Fruit fly (Drosophila melanogaster) whole organism, prepupa: ENCODE results near the gene CG42238.

ENCODE experiments used
- CG10631 ChIP-seq: fragments of 200-800 bp; sonication (Bioruptor generic); optimal IDR thresholded peaks from 2 replicates; lab custom pipeline; 2016; ENCODE audit warnings: missing biosample characterization, missing genetic modification characterization
- CG11762 ChIP-seq: fragments of 200-800 bp; sonication (Bioruptor generic); optimal IDR thresholded peaks from 3 replicates; lab custom pipeline; 2016; ENCODE audit warnings: missing biosample characterization, missing genetic modification characterization; ENCODE audit not compliant: insufficient read depth
- CG11902 ChIP-seq: fragments of 200-800 bp; sonication (Bioruptor generic); optimal IDR thresholded peaks from 3 replicates; lab custom pipeline; 2016; ENCODE audit warnings: missing biosample characterization, missing genetic modification characterization
- CG15336 ChIP-seq: fragments of 200-800 bp; sonication (Bioruptor generic); IDR thresholded peaks from 2 replicates; pipeline ENCODE4 v1.3.6; 2022; ENCODE audit warnings: missing biosample characterization, missing genetic modification characterization
- CG1621 ChIP-seq: fragments of 200-800 bp; sonication (Bioruptor generic); optimal IDR thresholded peaks from 3 replicates; lab custom pipeline; 2018; ENCODE audit warnings: missing biosample characterization, mild to moderate bottlenecking, missing genetic modification characterization
- CG16779 ChIP-seq: fragments of 200-800 bp; sonication (Bioruptor generic); optimal IDR thresholded peaks from 3 replicates; lab custom pipeline; 2017; ENCODE audit warnings: missing biosample characterization, mild to moderate bottlenecking, missing genetic modification characterization
- CG31627 ChIP-seq: fragments of 200-800 bp; sonication (Bioruptor generic); optimal IDR thresholded peaks from 3 replicates; lab custom pipeline; 2016; ENCODE audit warnings: missing biosample characterization, missing genetic modification characterization
- CG32006 ChIP-seq: fragments of 200-800 bp; sonication (Bioruptor generic); optimal IDR thresholded peaks from 3 replicates; lab custom pipeline; 2017; ENCODE audit warnings: missing biosample characterization, mild to moderate bottlenecking, missing genetic modification characterization
- CG34406 ChIP-seq: fragments of 200-800 bp; sonication (Bioruptor generic); optimal IDR thresholded peaks from 3 replicates; lab custom pipeline; 2016; ENCODE audit warnings: missing biosample characterization, missing genetic modification characterization
- CG3919 ChIP-seq: fragments of 200-800 bp; sonication (Bioruptor generic); optimal IDR thresholded peaks from 3 replicates; lab custom pipeline; 2016; ENCODE audit warnings: missing biosample characterization, missing genetic modification characterization
- CG4318 ChIP-seq: fragments of 200-800 bp; sonication (Bioruptor generic); optimal IDR thresholded peaks from 3 replicates; lab custom pipeline; 2017; ENCODE audit warnings: missing biosample characterization, mild to moderate bottlenecking, missing genetic modification characterization
- CG6163 ChIP-seq: fragments of 200-800 bp; sonication (Bioruptor generic); IDR thresholded peaks from 3 replicates; pipeline ENCODE4 v1.3.6; 2022; ENCODE audit warnings: missing biosample characterization, missing genetic modification characterization
- CG6792 ChIP-seq: fragments of 200-800 bp; sonication (Bioruptor generic); optimal IDR thresholded peaks from 3 replicates; lab custom pipeline; 2016; ENCODE audit warnings: missing biosample characterization, missing genetic modification characterization
- CG6808 ChIP-seq: fragments of 200-800 bp; sonication (Bioruptor generic); optimal IDR thresholded peaks from 3 replicates; lab custom pipeline; 2017; ENCODE audit warnings: missing biosample characterization, missing genetic modification characterization, mild to moderate bottlenecking, moderate library complexity, missing genetic modification reagents
- CG7368 ChIP-seq: fragments of 200-800 bp; sonication (Bioruptor generic); optimal IDR thresholded peaks from 3 replicates; lab custom pipeline; 2016; ENCODE audit warnings: missing biosample characterization, missing genetic modification characterization
- CG8119 ChIP-seq: fragments of 200-800 bp; sonication (Bioruptor generic); IDR thresholded peaks from 3 replicates; pipeline ENCODE4 v1.3.6; 2022; ENCODE audit warnings: missing biosample characterization, missing genetic modification characterization
- CG8319 ChIP-seq: fragments of 200-800 bp; sonication (Bioruptor generic); optimal IDR thresholded peaks from 3 replicates; lab custom pipeline; 2016; ENCODE audit warnings: missing biosample characterization, missing genetic modification characterization
- Eip75B ChIP-seq: fragments of 200-800 bp; sonication (Bioruptor generic); optimal IDR thresholded peaks from 3 replicates; lab custom pipeline; 2016; ENCODE audit warnings: missing biosample characterization, missing genetic modification characterization
- Eip78C ChIP-seq: fragments of 200-800 bp; sonication (Bioruptor generic); peaks from one replicate; lab custom pipeline; 2016; ENCODE audit warnings: missing biosample characterization, missing genetic modification characterization
- Eip93F ChIP-seq: fragments of 200-800 bp; sonication (Bioruptor generic); optimal IDR thresholded peaks from 2 replicates; lab custom pipeline; 2016; ENCODE audit warnings: missing biosample characterization, mild to moderate bottlenecking, missing genetic modification characterization
- Ets21C ChIP-seq: fragments of 200-800 bp; sonication (Bioruptor generic); optimal IDR thresholded peaks from 3 replicates; lab custom pipeline; 2016; ENCODE audit warnings: missing biosample characterization, missing genetic modification characterization
- Ets96B ChIP-seq: fragments of 200-800 bp; optimal IDR thresholded peaks from 2 replicates; lab custom pipeline; 2019; ENCODE audit warnings: missing biosample characterization, mild to moderate bottlenecking, missing genetic modification characterization, moderate library complexity
- Gug ChIP-seq: fragments of 200-800 bp; sonication (Bioruptor generic); IDR thresholded peaks from 2 replicates; pipeline ENCODE4 v1.3.6; 2022; ENCODE audit warnings: missing biosample characterization, missing genetic modification characterization
- Hr38 ChIP-seq: sonication (Bioruptor generic); optimal IDR thresholded peaks from 2 replicates; lab custom pipeline; 2016; ENCODE audit warnings: missing biosample characterization, missing genetic modification characterization
- Hr39 ChIP-seq: fragments of 200-800 bp; sonication (Bioruptor generic); optimal IDR thresholded peaks from 2 replicates; lab custom pipeline; 2016; ENCODE audit warnings: missing biosample characterization, missing genetic modification characterization
- Hr4 ChIP-seq: fragments of 200-800 bp; sonication (Bioruptor generic); optimal IDR thresholded peaks from 3 replicates; lab custom pipeline; 2016; ENCODE audit warnings: missing biosample characterization, missing genetic modification characterization
- Lpt ChIP-seq: fragments of 200-800 bp; sonication (Bioruptor generic); optimal IDR thresholded peaks from 3 replicates; lab custom pipeline; 2016; ENCODE audit warnings: missing biosample characterization, missing genetic modification characterization
- Met ChIP-seq: fragments of 200-800 bp; sonication (Bioruptor generic); optimal IDR thresholded peaks from 3 replicates; lab custom pipeline; 2016; ENCODE audit warnings: missing biosample characterization, missing genetic modification characterization
- OdsH ChIP-seq: fragments of 200-800 bp; sonication (Bioruptor generic); optimal IDR thresholded peaks from 3 replicates; lab custom pipeline; 2016; ENCODE audit warnings: missing biosample characterization, missing genetic modification characterization
- Sox102F ChIP-seq: fragments of 200-800 bp; sonication (Bioruptor generic); optimal IDR thresholded peaks from 2 replicates; lab custom pipeline; 2016; ENCODE audit warnings: missing biosample characterization, mild to moderate bottlenecking, missing genetic modification characterization
- Sox15 ChIP-seq: fragments of 200-800 bp; sonication (Bioruptor generic); optimal IDR thresholded peaks from 3 replicates; lab custom pipeline; 2016; ENCODE audit warnings: missing biosample characterization, missing genetic modification characterization
- achi ChIP-seq: fragments of 200-800 bp; sonication (Bioruptor generic); optimal IDR thresholded peaks from 3 replicates; lab custom pipeline; 2016; ENCODE audit warnings: missing biosample characterization, missing genetic modification characterization
- acj6 ChIP-seq: fragments of 200-800 bp; sonication (Bioruptor generic); optimal IDR thresholded peaks from 3 replicates; lab custom pipeline; 2016; ENCODE audit warnings: missing biosample characterization, missing genetic modification characterization
- cyc ChIP-seq: fragments of 200-800 bp; sonication (Bioruptor generic); optimal IDR thresholded peaks from 3 replicates; lab custom pipeline; 2016; ENCODE audit warnings: missing biosample characterization, missing genetic modification characterization
- dac ChIP-seq: fragments of 200-800 bp; sonication (Bioruptor generic); optimal IDR thresholded peaks from 2 replicates; lab custom pipeline; 2017; ENCODE audit warnings: missing biosample characterization, mild to moderate bottlenecking, missing genetic modification characterization
- dsx ChIP-seq: fragments of 200-800 bp; optimal IDR thresholded peaks from 3 replicates; lab custom pipeline; 2019; ENCODE audit warnings: missing biosample characterization, mild to moderate bottlenecking, missing genetic modification characterization, moderate library complexity; ENCODE audit not compliant: poor library complexity, severe bottlenecking
- eg ChIP-seq: fragments of 200-800 bp; sonication (Bioruptor generic); IDR thresholded peaks from 3 replicates; pipeline ENCODE4 v1.3.6; 2022; ENCODE audit warnings: missing biosample characterization, missing genetic modification characterization
- esn ChIP-seq: fragments of 200-800 bp; sonication (Bioruptor generic); optimal IDR thresholded peaks from 2 replicates; lab custom pipeline; 2016; ENCODE audit warnings: missing biosample characterization, mild to moderate bottlenecking, missing genetic modification characterization, moderate library complexity
- fd59A ChIP-seq: fragments of 200-800 bp; sonication (Bioruptor generic); optimal IDR thresholded peaks from 2 replicates; lab custom pipeline; 2017; ENCODE audit warnings: missing biosample characterization, mild to moderate bottlenecking, missing genetic modification characterization, missing genetic modification reagents
- fkh ChIP-seq: fragments of 200-800 bp; sonication (Bioruptor generic); optimal IDR thresholded peaks from 3 replicates; lab custom pipeline; 2017; ENCODE audit warnings: missing biosample characterization, mild to moderate bottlenecking, missing genetic modification characterization, moderate library complexity
- net ChIP-seq: fragments of 200-800 bp; sonication (Bioruptor generic); optimal IDR thresholded peaks from 3 replicates; lab custom pipeline; 2016; ENCODE audit warnings: missing biosample characterization, missing genetic modification characterization
- pdm3 ChIP-seq: fragments of 200-800 bp; sonication (Bioruptor generic); optimal IDR thresholded peaks from 3 replicates; lab custom pipeline; 2016; ENCODE audit warnings: missing biosample characterization, missing genetic modification characterization
- salr ChIP-seq, 2 experiments: fragments of 200-800 bp; sonication (Bioruptor generic); optimal IDR thresholded peaks; 3 replicates each; lab custom pipeline; 2016 to 2018; ENCODE audit warnings: missing biosample characterization in 2 of 2, missing genetic modification characterization in 2 of 2, mild to moderate bottlenecking in 1 of 2
- spab ChIP-seq: fragments of 200-800 bp; sonication (Bioruptor generic); optimal IDR thresholded peaks from 2 replicates; lab custom pipeline; 2017; ENCODE audit warnings: missing biosample characterization, mild to moderate bottlenecking, missing genetic modification characterization, missing genetic modification reagents
- ss ChIP-seq, 2 experiments: fragments of 200-800 bp; sonication (Bioruptor generic); optimal IDR thresholded peaks; 2 replicates in 1 of 2; 3 replicates in 1 of 2; lab custom pipeline; 2017 to 2018; ENCODE audit warnings: mild to moderate bottlenecking in 2 of 2, missing biosample characterization in 2 of 2, missing genetic modification characterization in 2 of 2, moderate library complexity in 1 of 2
- topi ChIP-seq: fragments of 200-800 bp; sonication (Bioruptor generic); optimal IDR thresholded peaks from 3 replicates; lab custom pipeline; 2016; ENCODE audit warnings: missing biosample characterization, missing genetic modification characterization
- vri ChIP-seq: fragments of 200-800 bp; sonication (Bioruptor generic); optimal IDR thresholded peaks from 3 replicates; lab custom pipeline; 2016; ENCODE audit warnings: missing biosample characterization, mild to moderate bottlenecking, missing genetic modification characterization

The CG42238 gene

DNA sequence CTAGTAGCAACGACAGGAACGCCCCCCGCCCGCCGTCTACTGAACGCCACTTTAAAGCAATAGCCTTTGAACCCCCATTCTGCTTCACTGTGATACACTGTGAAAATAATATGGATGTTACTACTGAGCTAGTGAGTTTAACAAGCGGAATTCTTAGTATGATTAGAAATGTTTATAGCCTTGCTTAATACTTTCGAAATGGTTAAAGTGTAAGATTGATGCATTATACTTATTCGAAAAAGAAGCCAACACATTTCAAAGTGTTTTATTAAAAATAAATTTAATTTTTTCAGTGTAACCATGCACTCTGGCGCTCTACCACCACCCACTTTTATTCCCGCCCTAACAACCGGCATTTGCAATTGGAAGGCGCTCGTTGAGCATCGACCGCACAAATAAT, 107.6 kb downstream of the CG42238 start (continued):
- peak; percentile 59 for TF ChIP-seq Hr4 (GFP tag; lab: Kevin White, UChicago)
- no peak for TF ChIP-seq Sox102F (GFP tag; lab: Kevin White, UChicago)
- TF ChIP-seq Eip75B (GFP tag; lab: Kevin White, UChicago): no peak
- TF ChIP-seq CG6792 (GFP tag; lab: Kevin White, UChicago): peak; percentile 23
- no peak for TF ChIP-seq CG31627 (GFP tag; lab: Kevin White, UChicago)
- TF ChIP-seq dac (GFP tag; lab: Kevin White, UChicago): no peak
- TF ChIP-seq CG15336 (GFP tag; lab: Robert Waterston, UW): peak; percentile 46
- TF ChIP-seq CG11902 (GFP tag; lab: Kevin White, UChicago): peak; percentile 7
- TF ChIP-seq CG6808 (GFP tag; lab: Kevin White, UChicago): peak; percentile 12
- TF ChIP-seq net: no peak
- 0 out of 3 replicates have a peak, but pooled peaks have one; percentile 37 for TF ChIP-seq CG6163 (GFP tag; lab: Robert Waterston, UW)
- peak; percentile 28; the same call in 1 of the 2 replicates for TF ChIP-seq Gug (GFP tag; lab: Robert Waterston, UW)
- peak; percentile 52 for TF ChIP-seq OdsH
- TF ChIP-seq Ets96B (tag; lab: Kevin White, UChicago): peak; percentile 10
- TF ChIP-seq Hr38 (GFP tag; lab: Kevin White, UChicago): no peak
- peak; percentile 26 for TF ChIP-seq acj6 (GFP tag; lab: Kevin White, UChicago)
- no peak for TF ChIP-seq CG1621
- TF ChIP-seq CG34406 (GFP tag; lab: Kevin White, UChicago): no peak
- peak; percentile 43 for TF ChIP-seq CG3919 (GFP tag; lab: Kevin White, UChicago)
- no peak for TF ChIP-seq CG16779 (tag; lab: Kevin White, UChicago)
- TF ChIP-seq CG11762 (GFP tag; lab: Kevin White, UChicago): no peak
- TF ChIP-seq eg (GFP tag; lab: Robert Waterston, UW): no peak
- peak; percentile 18 for TF ChIP-seq esn (GFP tag; lab: Kevin White, UChicago)
- peak; percentile 26 for TF ChIP-seq Met (GFP tag; lab: Kevin White, UChicago)
- TF ChIP-seq achi (GFP tag; lab: Kevin White, UChicago): peak; percentile 17
- TF ChIP-seq salr (GFP tag; optimal IDR thresholded peaks at IDR 0.05; lab: Kevin White, UChicago): no peak
- TF ChIP-seq fd59A (GFP tag; lab: Kevin White, UChicago): peak; percentile 4
- TF ChIP-seq cyc (GFP tag; lab: Kevin White, UChicago): no peak
- no peak for TF ChIP-seq fkh (GFP tag; lab: Kevin White, UChicago)
- no peak for TF ChIP-seq Eip93F (GFP tag; lab: Kevin White, UChicago)

DNA sequence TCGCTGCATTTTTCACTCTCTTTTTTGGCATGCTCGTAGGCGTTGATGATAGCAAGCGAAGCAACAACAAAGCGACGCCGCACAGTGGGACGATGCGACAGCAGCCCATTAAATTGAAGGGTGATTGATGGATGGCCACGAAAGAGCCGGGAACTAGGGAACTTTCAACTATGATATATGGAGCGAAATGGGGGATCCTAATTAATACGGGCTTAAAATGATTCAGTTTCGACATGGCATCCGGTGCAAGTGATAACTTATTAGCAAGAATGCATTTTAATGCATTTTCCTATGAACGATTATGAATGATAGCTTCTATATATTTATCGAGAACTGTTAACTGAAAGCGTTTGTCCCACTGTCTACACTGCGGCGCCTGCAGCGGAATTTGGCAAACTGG, 108.8 kb downstream of the CG42238 start:
- peak; percentile 76 for TF ChIP-seq CG4318 (GFP tag; lab: Kevin White, UChicago)
- TF ChIP-seq CG11762 (GFP tag; lab: Kevin White, UChicago): peak; percentile 17
- TF ChIP-seq CG1621: no peak
- peak; percentile 54 for TF ChIP-seq CG10631
- TF ChIP-seq Eip93F (GFP tag; lab: Kevin White, UChicago): no peak
- peak; percentile 74 for TF ChIP-seq CG8119 (GFP tag; lab: Robert Waterston, UW)
- TF ChIP-seq spab: peak; percentile 10
- TF ChIP-seq topi: peak; percentile 26
- TF ChIP-seq Sox15 (GFP tag; lab: Kevin White, UChicago): no peak
- no peak for TF ChIP-seq CG8319 (GFP tag; lab: Kevin White, UChicago)
- no peak for TF ChIP-seq ss (GFP tag; optimal IDR thresholded peaks at IDR 0.05; lab: Kevin White, UChicago)
- peak; percentile 25 for TF ChIP-seq CG16779 (tag; lab: Kevin White, UChicago)
- peak; percentile 44 for TF ChIP-seq CG31627 (GFP tag; lab: Kevin White, UChicago)
- peak; percentile 46; the same call in 1 of the 3 replicates for TF ChIP-seq CG6163 (GFP tag; lab: Robert Waterston, UW)
- peak; percentile 17 for TF ChIP-seq Ets21C
- no peak for TF ChIP-seq Hr39 (GFP tag; lab: Kevin White, UChicago)
- TF ChIP-seq fd59A (GFP tag; lab: Kevin White, UChicago): peak; percentile 15
- TF ChIP-seq eg (GFP tag; lab: Robert Waterston, UW): 0 out of 3 replicates have a peak, but pooled peaks have one; percentile 32
- no peak for TF ChIP-seq dsx
- TF ChIP-seq Eip78C (GFP tag; lab: Kevin White, UChicago): peak; percentile 79
- peak; percentile 61 for TF ChIP-seq pdm3 (GFP tag; lab: Kevin White, UChicago)
- TF ChIP-seq net: peak; percentile 19
- no peak for TF ChIP-seq cyc (GFP tag; lab: Kevin White, UChicago)
- TF ChIP-seq CG3919 (GFP tag; lab: Kevin White, UChicago): peak; percentile 42
- peak; percentile 38 for TF ChIP-seq Met (GFP tag; lab: Kevin White, UChicago)
- TF ChIP-seq vri (GFP tag; lab: Kevin White, UChicago): no peak
- TF ChIP-seq esn (GFP tag; lab: Kevin White, UChicago): peak; percentile 26
- TF ChIP-seq CG7368 (GFP tag; lab: Kevin White, UChicago): peak; percentile 4
- peak; percentile 24 for TF ChIP-seq CG34406 (GFP tag; lab: Kevin White, UChicago)
- no peak for TF ChIP-seq CG6808 (GFP tag; lab: Kevin White, UChicago)
- peak; percentile 6 for TF ChIP-seq Lpt (GFP tag; lab: Kevin White, UChicago)
- TF ChIP-seq CG32006 (GFP tag; lab: Kevin White, UChicago): peak; percentile 83
- TF ChIP-seq Sox102F (GFP tag; lab: Kevin White, UChicago): peak; percentile 21
- TF ChIP-seq Hr38 (GFP tag; lab: Kevin White, UChicago): no peak
